Fruit fly (Drosophila melanogaster): ENCODE results near the gene CG7296.

The CG7296 gene

DNA sequence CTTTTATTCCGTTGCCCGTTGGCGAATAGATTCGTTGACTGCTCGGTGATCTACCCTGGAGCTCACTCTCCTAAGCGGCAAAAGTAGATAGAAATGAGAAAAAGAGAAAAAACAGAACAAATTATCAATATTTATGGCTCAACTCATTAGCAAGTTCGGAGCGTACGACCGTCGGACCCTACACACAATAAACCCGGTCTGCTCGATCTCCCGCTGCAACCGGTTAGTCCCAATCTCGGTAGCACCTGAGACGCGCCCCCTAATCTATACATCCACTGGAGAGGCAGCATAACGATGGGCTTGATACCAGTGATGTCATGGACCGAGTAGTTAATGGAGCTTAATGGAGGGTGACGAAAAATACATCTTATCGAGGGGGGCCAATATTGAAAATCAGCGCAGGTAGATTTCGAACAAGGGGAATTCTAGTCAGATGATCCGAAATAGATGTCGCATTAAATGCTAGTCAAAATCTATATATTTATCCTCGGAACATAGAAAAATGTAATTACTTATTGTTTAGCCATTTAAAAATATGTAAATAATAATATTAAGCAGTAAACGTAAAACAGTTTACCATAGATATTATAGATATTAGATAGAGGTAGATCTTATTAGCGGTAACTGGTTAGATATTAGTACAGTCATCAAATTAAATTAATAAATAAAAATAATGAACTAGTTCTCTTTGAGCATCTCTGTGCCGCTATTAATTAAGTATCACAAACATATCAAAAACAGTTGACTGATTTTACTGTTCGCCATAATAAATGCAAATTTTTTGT, at the start of gene CG7296:
Gene CG7296 (minus strand): TSS at position 58 of the 785 bp plus-strand sequence.
- no peak for TF ChIP-seq CG8478 (optimal IDR thresholded peaks at IDR 0.05)
- TF ChIP-seq pan (optimal IDR thresholded peaks at IDR 0.05), result no peak
- TF ChIP-seq psq (optimal IDR thresholded peaks at IDR 0.05), result no peak
- TF ChIP-seq usp (GFP tag; optimal IDR thresholded peaks at IDR 0.05), result no peak
- no peak for TF ChIP-seq Dll (optimal IDR thresholded peaks at IDR 0.05)
- TF ChIP-seq EcR (GFP tag; optimal IDR thresholded peaks at IDR 0.05), result no peak

DNA sequence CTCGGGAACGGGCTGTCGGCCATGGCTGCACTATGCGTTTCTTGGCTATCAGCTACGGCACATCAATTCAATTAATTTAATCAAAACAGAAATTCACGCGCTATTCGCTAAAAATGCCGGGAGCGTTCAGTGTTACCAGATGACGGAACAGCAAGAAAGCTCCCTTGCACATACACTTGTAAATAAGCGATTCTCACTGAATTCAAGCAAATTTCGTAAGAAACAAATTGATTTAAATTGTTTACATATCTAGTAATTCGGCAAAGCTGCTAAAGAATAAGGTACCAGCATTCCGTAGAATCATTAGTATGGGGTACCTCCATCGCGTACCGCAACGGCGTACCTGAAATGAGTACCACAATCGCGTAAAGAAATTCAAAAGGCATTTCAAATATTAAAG, 49.1 kb upstream of the CG7296 start, which contains the start of gene Nup107:
Gene Nup107 (minus strand): TSS at position 149 of the 400 bp plus-strand sequence.
- TF ChIP-seq Dll (optimal IDR thresholded peaks at IDR 0.05), result no peak
- no peak for TF ChIP-seq pan (optimal IDR thresholded peaks at IDR 0.05)
- TF ChIP-seq EcR (GFP tag; optimal IDR thresholded peaks at IDR 0.05), result no peak
- TF ChIP-seq usp (GFP tag; optimal IDR thresholded peaks at IDR 0.05), result no peak
- TF ChIP-seq CG8478 (optimal IDR thresholded peaks at IDR 0.05), result no peak
- no peak for TF ChIP-seq psq (optimal IDR thresholded peaks at IDR 0.05)

DNA sequence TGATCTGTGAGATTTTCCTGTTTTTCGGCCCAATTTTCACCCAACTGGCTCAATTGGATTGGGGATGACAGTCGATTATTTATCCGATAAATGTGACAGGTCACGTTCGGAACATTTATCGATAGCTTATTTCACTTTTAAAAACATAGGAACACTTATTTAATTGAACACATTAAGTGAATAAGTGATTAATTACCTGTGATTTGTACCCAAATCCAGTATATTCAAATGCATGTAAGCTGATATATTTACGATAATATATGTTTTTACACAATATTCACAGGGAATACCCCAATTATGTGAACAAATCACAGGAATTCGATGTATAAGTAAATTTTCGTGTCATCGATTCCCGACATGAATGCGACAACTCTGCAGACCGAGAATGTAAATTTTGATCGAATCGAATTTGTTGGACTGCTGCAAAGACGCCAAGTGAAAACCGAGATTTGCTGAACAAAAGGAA, 45.5 kb upstream of the CG7296 start, which contains the start of the genes EMC3 and Dpy-30L1:
Gene EMC3 (minus strand): TSS at position 81 of the 466 bp plus-strand sequence.
Gene Dpy-30L1 (plus strand): TSS at position 311 of the 466 bp plus-strand sequence.
- TF ChIP-seq usp (GFP tag; optimal IDR thresholded peaks at IDR 0.05) (no peak), psq (optimal IDR thresholded peaks at IDR 0.05) (no peak), Dll (optimal IDR thresholded peaks at IDR 0.05) (no peak), CG8478 (optimal IDR thresholded peaks at IDR 0.05) (no peak), pan (optimal IDR thresholded peaks at IDR 0.05) (no peak), EcR (GFP tag; optimal IDR thresholded peaks at IDR 0.05) (no peak)

DNA sequence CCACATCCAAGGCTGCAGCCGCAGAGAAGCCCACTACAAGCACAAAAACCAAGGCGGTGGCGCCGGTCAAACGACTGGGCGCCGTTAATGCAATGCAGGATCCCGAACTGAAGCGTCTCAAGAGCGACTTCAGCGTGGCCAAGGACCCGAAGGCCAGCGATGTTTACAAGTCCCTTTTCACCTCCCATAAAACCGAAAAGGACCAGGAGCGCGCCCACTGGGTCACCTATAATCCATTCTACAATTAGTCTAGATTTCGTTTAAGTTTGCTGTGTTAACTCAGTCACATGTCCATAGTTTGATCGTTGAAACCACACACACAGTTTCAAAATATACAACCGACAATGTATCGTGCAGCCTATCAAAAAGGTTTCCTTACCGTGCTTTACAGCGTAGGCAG, 43.1 kb upstream of the CG7296 start, which contains the start of gene CG17118:
Gene CG17118 (plus strand): TSS at position 301 of the 400 bp plus-strand sequence.
- no peak for TF ChIP-seq usp (GFP tag; optimal IDR thresholded peaks at IDR 0.05)
- no peak for TF ChIP-seq Dll (optimal IDR thresholded peaks at IDR 0.05)
- TF ChIP-seq psq (optimal IDR thresholded peaks at IDR 0.05), result no peak
- TF ChIP-seq CG8478 (optimal IDR thresholded peaks at IDR 0.05), result no peak
- no peak for TF ChIP-seq pan (optimal IDR thresholded peaks at IDR 0.05)
- TF ChIP-seq EcR (GFP tag; optimal IDR thresholded peaks at IDR 0.05), result no peak

DNA sequence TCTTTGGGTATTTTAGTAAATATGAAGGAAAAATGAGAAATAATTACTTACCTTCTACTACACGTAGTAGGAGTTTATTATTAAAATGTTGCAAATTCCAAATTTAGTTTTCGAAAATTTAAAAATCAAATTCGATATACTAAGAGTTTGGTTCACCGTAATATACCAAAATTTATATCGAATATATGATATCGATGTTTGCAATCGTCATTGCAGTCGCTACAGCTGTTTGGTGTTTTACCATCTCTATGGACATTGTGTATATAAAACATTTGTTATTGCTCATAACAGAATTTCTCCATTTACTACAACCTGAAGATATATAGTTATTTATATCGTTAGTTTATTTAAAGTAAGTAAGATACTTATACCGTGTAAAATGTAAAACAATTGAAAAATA, 41.9 kb upstream of the CG7296 start, which contains the start of gene CG6443:
Gene CG6443 (plus strand): TSS at position 228 of the 400 bp plus-strand sequence.
- no peak for TF ChIP-seq usp (GFP tag; optimal IDR thresholded peaks at IDR 0.05)

DNA sequence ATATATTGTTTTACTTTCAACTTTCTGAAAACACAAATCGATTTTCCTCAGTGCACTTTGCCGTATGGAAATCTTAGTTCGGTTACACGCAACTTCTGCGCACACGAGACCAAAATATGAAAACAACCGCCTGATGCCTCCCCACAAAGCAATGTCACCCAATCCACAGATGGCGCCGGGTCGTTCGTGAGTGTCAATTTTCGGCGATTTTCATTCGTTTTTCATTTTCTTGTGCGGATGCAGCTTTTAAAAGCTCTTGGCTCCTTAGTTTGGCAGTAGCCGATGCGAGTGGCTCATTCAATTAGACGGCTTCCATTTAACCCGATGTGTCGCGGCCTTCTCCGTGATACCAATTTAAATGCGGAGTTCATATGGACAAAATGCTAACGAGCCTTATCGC, 37.0 kb upstream of the CG7296 start, which contains the start of gene CG6431:
Gene CG6431 (plus strand): TSS at position 301 of the 400 bp plus-strand sequence.
- TF ChIP-seq EcR (GFP tag; optimal IDR thresholded peaks at IDR 0.05) (no peak), psq (optimal IDR thresholded peaks at IDR 0.05) (no peak), usp (GFP tag; optimal IDR thresholded peaks at IDR 0.05) (no peak), pan (optimal IDR thresholded peaks at IDR 0.05) (no peak), Dll (optimal IDR thresholded peaks at IDR 0.05) (no peak), CG8478 (optimal IDR thresholded peaks at IDR 0.05) (no peak)

DNA sequence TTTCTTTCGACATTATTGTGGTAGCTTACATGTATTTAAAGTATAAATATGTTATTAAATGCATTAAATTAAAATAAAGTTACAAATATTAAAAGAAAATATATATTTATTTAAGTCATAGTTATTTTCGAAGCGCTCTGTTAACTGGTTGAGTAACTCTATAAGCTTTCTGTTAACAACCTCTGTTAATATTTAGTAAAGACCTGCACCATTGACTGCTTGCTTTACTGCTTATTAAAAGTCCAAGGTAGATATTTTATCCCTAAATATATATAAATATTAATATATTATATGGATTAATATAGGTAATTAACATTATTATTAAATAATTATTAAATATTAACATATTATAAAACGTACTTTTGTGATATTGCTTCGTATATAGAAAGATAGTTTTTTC, 34.7 kb upstream of the CG7296 start:
- TF ChIP-seq pan (optimal IDR thresholded peaks at IDR 0.05) (no peak), psq (optimal IDR thresholded peaks at IDR 0.05) (no peak), usp (GFP tag; optimal IDR thresholded peaks at IDR 0.05) (no peak), Dll (optimal IDR thresholded peaks at IDR 0.05) (no peak), EcR (GFP tag; optimal IDR thresholded peaks at IDR 0.05) (no peak), CG8478 (optimal IDR thresholded peaks at IDR 0.05) (no peak)

DNA sequence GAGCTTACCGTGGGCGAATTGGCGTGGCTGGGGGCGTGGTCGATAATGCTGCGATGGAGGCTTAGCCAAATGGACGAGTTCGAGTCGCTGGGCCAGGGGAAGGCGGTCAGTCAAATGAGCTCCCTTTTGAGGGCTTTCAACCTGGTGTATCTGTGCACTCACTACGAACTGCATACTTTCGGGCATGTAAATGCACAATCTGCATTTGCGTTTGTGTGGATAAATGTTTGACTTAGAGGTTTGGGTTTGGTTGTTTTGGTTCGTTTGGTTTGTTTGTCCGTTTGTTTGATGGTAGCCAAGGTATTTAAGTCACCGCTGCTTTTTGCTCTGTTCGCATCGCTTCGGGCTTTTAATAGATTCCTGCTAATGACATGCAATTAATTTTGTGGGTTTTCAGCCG, 24.4 kb upstream of the CG7296 start:
- no peak for TF ChIP-seq psq (optimal IDR thresholded peaks at IDR 0.05)
- no peak for TF ChIP-seq usp (GFP tag; optimal IDR thresholded peaks at IDR 0.05)
- no peak for TF ChIP-seq EcR (GFP tag; optimal IDR thresholded peaks at IDR 0.05)
- TF ChIP-seq CG8478 (optimal IDR thresholded peaks at IDR 0.05), result no peak
- TF ChIP-seq pan (optimal IDR thresholded peaks at IDR 0.05), result no peak
- TF ChIP-seq Dll (optimal IDR thresholded peaks at IDR 0.05), result no peak

DNA sequence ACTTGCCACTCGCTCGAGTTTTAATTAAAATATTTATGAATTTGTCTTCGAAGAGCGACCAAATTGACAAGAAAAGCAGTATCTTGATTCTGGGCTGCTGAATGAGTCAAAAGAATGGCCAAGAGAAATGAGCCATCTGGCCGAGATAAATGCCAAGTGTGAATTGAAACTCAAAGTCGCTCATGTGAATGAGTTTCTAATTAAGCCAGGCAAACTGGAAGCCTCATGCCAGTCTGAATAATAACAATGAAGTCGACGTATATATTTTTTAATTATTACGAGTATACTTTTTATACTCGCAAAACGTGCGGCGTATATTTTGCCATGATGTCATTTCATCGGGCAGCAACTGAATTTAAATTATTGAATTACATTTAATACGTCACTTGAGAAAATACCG, 22.5 kb upstream of the CG7296 start, which contains the start of gene Lip2:
Gene Lip2 (minus strand): TSS at position 101 of the 400 bp plus-strand sequence.
- no peak for TF ChIP-seq pan (optimal IDR thresholded peaks at IDR 0.05)

DNA sequence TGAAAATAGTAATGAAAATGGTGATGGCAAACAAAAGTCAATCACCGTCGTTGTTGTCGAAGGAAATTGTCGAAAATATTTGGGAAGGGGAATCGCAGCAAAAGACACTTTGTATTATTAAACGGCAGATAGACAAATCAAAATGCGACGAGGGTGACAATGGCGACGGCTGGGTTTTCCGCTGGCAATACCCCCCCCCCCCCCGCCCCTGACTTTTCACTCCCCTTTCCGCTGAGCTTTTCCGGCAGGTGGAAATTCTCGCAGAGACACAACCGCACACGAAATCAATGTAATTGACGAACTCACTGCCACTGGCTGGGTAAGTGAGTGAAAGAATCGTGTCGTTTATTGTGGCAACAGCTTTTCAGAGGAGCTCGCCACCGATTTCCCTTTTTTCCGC, 21.2 kb upstream of the CG7296 start:
- TF ChIP-seq Dll (optimal IDR thresholded peaks at IDR 0.05), result no peak
- TF ChIP-seq EcR (GFP tag; optimal IDR thresholded peaks at IDR 0.05), result no peak
- no peak for TF ChIP-seq CG8478 (optimal IDR thresholded peaks at IDR 0.05)
- TF ChIP-seq usp (GFP tag; optimal IDR thresholded peaks at IDR 0.05), result no peak
- no peak for TF ChIP-seq psq (optimal IDR thresholded peaks at IDR 0.05)
- no peak for TF ChIP-seq pan (optimal IDR thresholded peaks at IDR 0.05)

DNA sequence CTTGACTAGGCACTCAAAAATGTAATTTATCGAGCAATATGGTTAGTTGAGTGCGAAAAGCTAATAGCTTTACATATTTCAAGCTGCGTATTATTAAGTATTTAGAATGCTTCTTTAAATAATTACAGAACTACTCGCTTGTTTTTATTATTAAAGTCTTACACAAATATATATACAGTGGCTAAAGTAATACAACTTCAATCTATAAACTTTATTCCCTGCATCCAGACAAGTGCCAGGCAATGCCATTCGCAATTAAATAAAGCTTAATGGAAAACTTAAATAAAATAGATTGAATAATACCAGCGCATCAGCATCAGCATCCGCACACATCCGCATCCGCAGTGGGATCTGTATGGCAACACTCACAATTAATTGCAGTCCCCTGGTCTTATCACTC, 19.4 kb upstream of the CG7296 start:
- TF ChIP-seq Dll (optimal IDR thresholded peaks at IDR 0.05) (no peak), CG8478 (optimal IDR thresholded peaks at IDR 0.05) (no peak), pan (optimal IDR thresholded peaks at IDR 0.05) (no peak), psq (optimal IDR thresholded peaks at IDR 0.05) (no peak), EcR (GFP tag; optimal IDR thresholded peaks at IDR 0.05) (no peak), usp (GFP tag; optimal IDR thresholded peaks at IDR 0.05) (no peak)

DNA sequence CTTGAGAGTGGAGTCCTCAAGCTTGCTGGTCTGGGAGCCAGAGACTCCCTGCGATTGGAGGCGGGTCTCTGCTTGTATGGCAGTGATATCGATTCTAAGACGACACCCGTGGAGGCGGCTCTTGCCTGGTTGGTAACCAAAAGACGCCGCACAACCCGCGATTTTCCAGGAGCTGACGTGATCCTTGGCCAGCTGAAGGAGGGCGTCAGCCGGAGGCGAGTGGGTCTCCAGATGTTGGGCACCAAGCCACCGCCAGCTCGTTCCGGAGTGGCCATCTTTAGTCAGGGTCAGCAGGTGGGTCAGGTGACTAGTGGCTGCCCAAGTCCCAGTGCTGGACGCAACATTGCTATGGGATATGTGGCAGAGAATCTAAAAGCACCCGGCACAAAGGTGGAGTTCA, 17.6 kb upstream of the CG7296 start:
- no peak for TF ChIP-seq pan (optimal IDR thresholded peaks at IDR 0.05)
- TF ChIP-seq EcR (GFP tag; optimal IDR thresholded peaks at IDR 0.05), result no peak
- TF ChIP-seq psq (optimal IDR thresholded peaks at IDR 0.05), result no peak
- no peak for TF ChIP-seq usp (GFP tag; optimal IDR thresholded peaks at IDR 0.05)
- TF ChIP-seq Dll (optimal IDR thresholded peaks at IDR 0.05), result no peak
- no peak for TF ChIP-seq CG8478 (optimal IDR thresholded peaks at IDR 0.05)

All from whole organism.